Worm (Caenorhabditis elegans) whole organism, midembryonic: Measurements from ENCODE around the gene D1025.10.

ENCODE experiments used
- T22C8.4 ChIP-seq: fragments of 200-800 bp; sonication (Bioruptor generic); IDR thresholded peaks from 2 replicates; pipeline ENCODE4 v1.3.6; 2022; ENCODE audit warnings: missing genetic modification characterization, missing compliant biosample characterization
- cog-1 ChIP-seq: sonication (generic microtip); optimal IDR thresholded peaks from 2 replicates; lab custom pipeline; 2016; ENCODE audit warnings: missing genetic modification characterization, missing compliant biosample characterization
- flt-1 ChIP-seq: fragments of 200-800 bp; sonication (Bioruptor generic); IDR thresholded peaks from 2 replicates; pipeline ENCODE4 v1.3.6; 2022; ENCODE audit warnings: missing genetic modification characterization, missing compliant biosample characterization
- klf-2 ChIP-seq: fragments of 200-800 bp; sonication (Bioruptor generic); conservative IDR thresholded peaks from 2 replicates; pipeline ENCODE4 v1.3.6; 2022; ENCODE audit warnings: missing genetic modification reagents, missing genetic modification characterization, missing compliant biosample characterization
- med-1 ChIP-seq: sonication (generic microtip); optimal IDR thresholded peaks from 2 replicates; lab custom pipeline; 2017; ENCODE audit warnings: missing genetic modification characterization, mild to moderate bottlenecking, missing compliant biosample characterization, antibody characterized with exemption, missing genetic modification reagents; ENCODE audit not compliant: insufficient read depth
- ref-1 ChIP-seq: fragments of 200-800 bp; sonication (Bioruptor generic); conservative IDR thresholded peaks from 2 replicates; pipeline ENCODE4 v1.3.6; 2022; ENCODE audit warnings: missing genetic modification reagents, missing genetic modification characterization, missing compliant biosample characterization
- ztf-23 ChIP-seq: fragments of 200-800 bp; sonication (Bioruptor generic); IDR thresholded peaks from 2 replicates; pipeline ENCODE4 v1.3.6; 2022; ENCODE audit warnings: missing genetic modification reagents, missing genetic modification characterization, missing compliant biosample characterization

ce11 chrX:14495785-14496184, 20.9 kb upstream of the D1025.10 start, which contains the start of gene ztf-14:
- TF ChIP-seq flt-1 (GFP tag; lab: Robert Waterston, UW), result no peak
- no peak for TF ChIP-seq ref-1 (GFP tag; lab: Robert Waterston, UW)
- TF ChIP-seq ztf-23, result no peak
- TF ChIP-seq cog-1 (tag; lab: Kevin White, UChicago), result no peak
- TF ChIP-seq klf-2, result no peak
- TF ChIP-seq med-1 (GFP tag; lab: Kevin White, UChicago), result no peak
- no peak for TF ChIP-seq T22C8.4 (GFP tag; lab: Robert Waterston, UW)
